Fruit fly (Drosophila melanogaster): Measurements from ENCODE around the gene CG31522.
A peak's percentile ranks its signal among the peaks of the same experiment; 100 is the strongest.

Gene CG31522

dm6 chr3R:4471047-4471751, 8.5 kb upstream of the CG31522 start:
- TF ChIP-seq EcR (GFP tag; optimal IDR thresholded peaks at IDR 0.05) = peak; percentile 59
- no peak for TF ChIP-seq CG9948 (tag; optimal IDR thresholded peaks at IDR 0.05)
- no peak for TF ChIP-seq CG8301 (tag; optimal IDR thresholded peaks at IDR 0.05)
- TF ChIP-seq CG17806 (tag; optimal IDR thresholded peaks at IDR 0.05) = no peak
- peak; percentile 38 for TF ChIP-seq gl (tag; optimal IDR thresholded peaks at IDR 0.05)
- peak; percentile 16; the same call in 1 of the 2 replicates for TF ChIP-seq Ets98B (GFP tag; IDR thresholded peaks at IDR 0.05)
- no peak for TF ChIP-seq CG32121 (GFP tag; IDR thresholded peaks at IDR 0.05)
- no peak for TF ChIP-seq CG34367 (tag; optimal IDR thresholded peaks at IDR 0.05)
- peak; percentile 41; the same call in 1 of the 3 replicates for TF ChIP-seq fd96Ca (GFP tag; IDR thresholded peaks at IDR 0.05)
- no peak for TF ChIP-seq rn (GFP tag; IDR thresholded peaks at IDR 0.05)
- no peak; the same call in 2 of the 3 replicates for TF ChIP-seq CG4496 (GFP tag; IDR thresholded peaks at IDR 0.05)
- no peak for TF ChIP-seq CG10348 (GFP tag; IDR thresholded peaks at IDR 0.05)
- peak; percentile 49 for TF ChIP-seq CG13204 (GFP tag; optimal IDR thresholded peaks at IDR 0.05)
- TF ChIP-seq D1 (tag; optimal IDR thresholded peaks at IDR 0.05) = no peak
- no peak for TF ChIP-seq Snoo (tag; optimal IDR thresholded peaks at IDR 0.05)
- no peak for TF ChIP-seq CG14655 (GFP tag; optimal IDR thresholded peaks at IDR 0.05)
- no peak for TF ChIP-seq CG12605 (GFP tag; IDR thresholded peaks at IDR 0.05)
- TF ChIP-seq Pif1B (GFP tag; optimal IDR thresholded peaks at IDR 0.05) = peak; percentile 16
- TF ChIP-seq CG8159 (tag; optimal IDR thresholded peaks at IDR 0.05) = no peak
- TF ChIP-seq Pif1A (GFP tag; optimal IDR thresholded peaks at IDR 0.05) = no peak
- TF ChIP-seq CG15710 (tag; optimal IDR thresholded peaks at IDR 0.05) = no peak

DNA sequence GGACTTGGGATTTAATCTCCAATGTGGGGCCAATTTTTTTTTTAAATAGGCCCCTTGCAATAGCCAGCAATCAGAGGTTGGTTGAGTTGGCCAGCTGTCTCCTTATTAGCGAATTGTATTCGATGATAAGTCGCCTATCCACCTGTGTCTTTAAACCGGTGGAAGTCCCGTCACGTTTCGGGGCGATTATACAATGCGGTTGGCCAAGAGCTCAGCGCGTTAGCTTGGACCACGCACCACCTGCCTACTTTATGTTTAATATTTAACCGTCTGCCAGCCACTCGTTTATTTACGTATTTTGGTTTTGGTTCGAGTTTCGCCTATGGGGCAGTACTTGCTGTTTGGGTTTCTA, 8.0 kb upstream of the CG31522 start:
- TF ChIP-seq rn (GFP tag; IDR thresholded peaks at IDR 0.05) = no peak
- TF ChIP-seq Pif1A (GFP tag; optimal IDR thresholded peaks at IDR 0.05) = no peak
- no peak for TF ChIP-seq CG17806 (tag; optimal IDR thresholded peaks at IDR 0.05)
- no peak for TF ChIP-seq CG34367 (tag; optimal IDR thresholded peaks at IDR 0.05)
- TF ChIP-seq CG13204 (GFP tag; optimal IDR thresholded peaks at IDR 0.05) = no peak
- no peak for TF ChIP-seq CG9948 (tag; optimal IDR thresholded peaks at IDR 0.05)
- no peak for TF ChIP-seq CG8159 (tag; optimal IDR thresholded peaks at IDR 0.05)
- TF ChIP-seq CG10348 (GFP tag; IDR thresholded peaks at IDR 0.05) = no peak
- no peak for TF ChIP-seq CG15710 (tag; optimal IDR thresholded peaks at IDR 0.05)
- TF ChIP-seq CG32121 (GFP tag; IDR thresholded peaks at IDR 0.05) = no peak
- TF ChIP-seq Ets98B (GFP tag; IDR thresholded peaks at IDR 0.05) = no peak
- no peak for TF ChIP-seq Pif1B (GFP tag; optimal IDR thresholded peaks at IDR 0.05)
- TF ChIP-seq CG4496 (GFP tag; IDR thresholded peaks at IDR 0.05) = no peak
- TF ChIP-seq gl (tag; optimal IDR thresholded peaks at IDR 0.05) = no peak
- no peak for TF ChIP-seq Snoo (tag; optimal IDR thresholded peaks at IDR 0.05)

- TF ChIP-seq CG34367 (tag; optimal IDR thresholded peaks at IDR 0.05) (no peak), Snoo (tag; optimal IDR thresholded peaks at IDR 0.05) (peak; percentile 30), CG8301 (tag; optimal IDR thresholded peaks at IDR 0.05) (no peak), CG32121 (GFP tag; IDR thresholded peaks at IDR 0.05) (no peak), rn (GFP tag; IDR thresholded peaks at IDR 0.05) (no peak), Pif1B (GFP tag; optimal IDR thresholded peaks at IDR 0.05) (no peak), Ets98B (GFP tag; IDR thresholded peaks at IDR 0.05) (no peak), Pif1A (GFP tag; optimal IDR thresholded peaks at IDR 0.05) (no peak), CG14655 (GFP tag; optimal IDR thresholded peaks at IDR 0.05) (no peak), D1 (tag; optimal IDR thresholded peaks at IDR 0.05) (no peak), CG9948 (tag; optimal IDR thresholded peaks at IDR 0.05) (no peak), CG12605 (GFP tag; IDR thresholded peaks at IDR 0.05) (no peak), CG8159 (tag; optimal IDR thresholded peaks at IDR 0.05) (peak; percentile 2), gl (tag; optimal IDR thresholded peaks at IDR 0.05) (peak; percentile 40), CG13204 (GFP tag; optimal IDR thresholded peaks at IDR 0.05) (peak; percentile 68), fd96Ca (GFP tag; IDR thresholded peaks at IDR 0.05) (no peak), EcR (GFP tag; optimal IDR thresholded peaks at IDR 0.05) (peak; percentile 72), CG4496 (GFP tag; IDR thresholded peaks at IDR 0.05) (0 out of 3 replicates have a peak, but pooled peaks have one; percentile 22), CG17806 (tag; optimal IDR thresholded peaks at IDR 0.05) (no peak), CG15710 (tag; optimal IDR thresholded peaks at IDR 0.05) (peak; percentile 7), CG10348 (GFP tag; IDR thresholded peaks at IDR 0.05) (no peak)
Observed at dm6 chr3R:4468926-4469325, 6.2 kb upstream of the CG31522 start.

- TF ChIP-seq CG32121 (GFP tag; IDR thresholded peaks at IDR 0.05) (no peak), Snoo (tag; optimal IDR thresholded peaks at IDR 0.05) (no peak), CG9948 (tag; optimal IDR thresholded peaks at IDR 0.05) (no peak), Pif1A (GFP tag; optimal IDR thresholded peaks at IDR 0.05) (no peak), CG10348 (GFP tag; IDR thresholded peaks at IDR 0.05) (no peak), CG12605 (GFP tag; IDR thresholded peaks at IDR 0.05) (no peak), EcR (GFP tag; optimal IDR thresholded peaks at IDR 0.05) (no peak), rn (GFP tag; IDR thresholded peaks at IDR 0.05) (no peak), CG4496 (GFP tag; IDR thresholded peaks at IDR 0.05) (no peak), CG17806 (tag; optimal IDR thresholded peaks at IDR 0.05) (no peak), fd96Ca (GFP tag; IDR thresholded peaks at IDR 0.05) (no peak), CG14655 (GFP tag; optimal IDR thresholded peaks at IDR 0.05) (no peak), CG15710 (tag; optimal IDR thresholded peaks at IDR 0.05) (no peak)
Observed at dm6 chr3R:4466894-4467293, 4.2 kb upstream of the CG31522 start.

dm6 chr3R:4458272-4458671, 4.4 kb downstream of the CG31522 start:
- no peak for TF ChIP-seq D1 (tag; optimal IDR thresholded peaks at IDR 0.05)
- no peak for TF ChIP-seq EcR (GFP tag; optimal IDR thresholded peaks at IDR 0.05)
- no peak for TF ChIP-seq CG14655 (GFP tag; optimal IDR thresholded peaks at IDR 0.05)
- no peak for TF ChIP-seq Pif1B (GFP tag; optimal IDR thresholded peaks at IDR 0.05)
- no peak for TF ChIP-seq CG8301 (tag; optimal IDR thresholded peaks at IDR 0.05)
- TF ChIP-seq Pif1A (GFP tag; optimal IDR thresholded peaks at IDR 0.05) = no peak
- TF ChIP-seq Snoo (tag; optimal IDR thresholded peaks at IDR 0.05) = no peak
- no peak for TF ChIP-seq CG15710 (tag; optimal IDR thresholded peaks at IDR 0.05)
- no peak for TF ChIP-seq fd96Ca (GFP tag; IDR thresholded peaks at IDR 0.05)
- no peak for TF ChIP-seq CG8159 (tag; optimal IDR thresholded peaks at IDR 0.05)
- no peak for TF ChIP-seq CG12605 (GFP tag; IDR thresholded peaks at IDR 0.05)
- no peak for TF ChIP-seq CG13204 (GFP tag; optimal IDR thresholded peaks at IDR 0.05)
- TF ChIP-seq CG10348 (GFP tag; IDR thresholded peaks at IDR 0.05) = no peak
- no peak for TF ChIP-seq CG9948 (tag; optimal IDR thresholded peaks at IDR 0.05)
- TF ChIP-seq CG32121 (GFP tag; IDR thresholded peaks at IDR 0.05) = no peak
- no peak for TF ChIP-seq rn (GFP tag; IDR thresholded peaks at IDR 0.05)
- TF ChIP-seq Ets98B (GFP tag; IDR thresholded peaks at IDR 0.05) = no peak
- no peak for TF ChIP-seq CG17806 (tag; optimal IDR thresholded peaks at IDR 0.05)
